Fruit fly (Drosophila melanogaster): Measurements from ENCODE around the gene Fgop2.

Gene Fgop2

dm6 chr2L:6921360-6922090 lies 23.6 kb downstream of the Fgop2 start:
- TF ChIP-seq cic (GFP tag; optimal IDR thresholded peaks at IDR 0.05) (no peak), CG1620 (GFP tag; optimal IDR thresholded peaks at IDR 0.05) (no peak), CG14711 (tag; optimal IDR thresholded peaks at IDR 0.05) (no peak), pad (GFP tag; optimal IDR thresholded peaks at IDR 0.05) (no peak), CG11617 (GFP tag; optimal IDR thresholded peaks at IDR 0.05) (no peak), CG5204 (GFP tag; optimal IDR thresholded peaks at IDR 0.05) (no peak), CG12768 (GFP tag; optimal IDR thresholded peaks at IDR 0.05) (no peak), CG7045 (GFP tag; optimal IDR thresholded peaks at IDR 0.05) (no peak), Crg-1 (GFP tag; optimal IDR thresholded peaks at IDR 0.05) (no peak), Mnt (GFP tag; optimal IDR thresholded peaks at IDR 0.05) (no peak), kay (GFP tag; ENCODE audit: borderline replicate concordance) (no peak), bab1 (GFP tag; optimal IDR thresholded peaks at IDR 0.05) (no peak), Clk (GFP tag; optimal IDR thresholded peaks at IDR 0.05) (no peak), ovo (GFP tag; optimal IDR thresholded peaks at IDR 0.05) (no peak), Hr96 (GFP tag; optimal IDR thresholded peaks at IDR 0.05) (no peak), cnc (optimal IDR thresholded peaks at IDR 0.05) (no peak), CG7101 (tag; optimal IDR thresholded peaks at IDR 0.05) (no peak), CG33017 (tag; optimal IDR thresholded peaks at IDR 0.05) (no peak)

- TF ChIP-seq Mnt (GFP tag; optimal IDR thresholded peaks at IDR 0.05) (peak; percentile 45), pad (GFP tag; optimal IDR thresholded peaks at IDR 0.05) (no peak), CG12768 (GFP tag; optimal IDR thresholded peaks at IDR 0.05) (peak; percentile 5), cic (GFP tag; optimal IDR thresholded peaks at IDR 0.05) (peak; percentile 55), tj (GFP tag; optimal IDR thresholded peaks at IDR 0.05) (peak; percentile 46)
Measured at dm6 chr2L:6920661-6921359, 24.3 kb downstream of the Fgop2 start, which contains the start of gene Hrb27C. TSS of gene Hrb27C (plus strand) at chr2L:6920704.

- TF ChIP-seq CG12768 (GFP tag; optimal IDR thresholded peaks at IDR 0.05): no peak
- no peak for TF ChIP-seq CG5204 (GFP tag; optimal IDR thresholded peaks at IDR 0.05)
- no peak for TF ChIP-seq cnc (optimal IDR thresholded peaks at IDR 0.05)
- no peak for TF ChIP-seq CG11617 (GFP tag; optimal IDR thresholded peaks at IDR 0.05)
- TF ChIP-seq kay (GFP tag; ENCODE audit: borderline replicate concordance): no peak
- no peak for TF ChIP-seq CG33017 (tag; optimal IDR thresholded peaks at IDR 0.05)
- TF ChIP-seq Clk (GFP tag; optimal IDR thresholded peaks at IDR 0.05): no peak
- no peak for TF ChIP-seq CG7101 (tag; optimal IDR thresholded peaks at IDR 0.05)
- no peak for TF ChIP-seq tj (GFP tag; optimal IDR thresholded peaks at IDR 0.05)
- no peak for TF ChIP-seq Mnt (GFP tag; optimal IDR thresholded peaks at IDR 0.05)
- TF ChIP-seq cic (GFP tag; optimal IDR thresholded peaks at IDR 0.05): no peak
Measured at dm6 chr2L:6919850-6920660, 25.0 kb downstream of the Fgop2 start, which contains the start of gene x16. TSS of gene x16 (minus strand) at chr2L:6920210.

dm6 chr2L:6919203-6919849 lies 25.8 kb downstream of the Fgop2 start:
- TF ChIP-seq pad (GFP tag; optimal IDR thresholded peaks at IDR 0.05): no peak
- TF ChIP-seq CG11617 (GFP tag; optimal IDR thresholded peaks at IDR 0.05): peak; percentile 42
- no peak for TF ChIP-seq CG7101 (tag; optimal IDR thresholded peaks at IDR 0.05)
- no peak for TF ChIP-seq Clk (GFP tag; optimal IDR thresholded peaks at IDR 0.05)
- peak; percentile 35 for TF ChIP-seq CG7045 (GFP tag; optimal IDR thresholded peaks at IDR 0.05)
- peak; percentile 96 for TF ChIP-seq Mnt (GFP tag; optimal IDR thresholded peaks at IDR 0.05)
- TF ChIP-seq CG5204 (GFP tag; optimal IDR thresholded peaks at IDR 0.05): no peak

- TF ChIP-seq CG1620 (GFP tag; optimal IDR thresholded peaks at IDR 0.05): no peak
- TF ChIP-seq Crg-1 (GFP tag; optimal IDR thresholded peaks at IDR 0.05): peak; percentile 58
- TF ChIP-seq CG12768 (GFP tag; optimal IDR thresholded peaks at IDR 0.05): peak; percentile 77
- peak; percentile 54 for TF ChIP-seq CG33017 (tag; optimal IDR thresholded peaks at IDR 0.05)
- peak; percentile 84 for TF ChIP-seq CG11617 (GFP tag; optimal IDR thresholded peaks at IDR 0.05)
- TF ChIP-seq Hr96 (GFP tag; optimal IDR thresholded peaks at IDR 0.05): no peak
- peak; percentile 13 for TF ChIP-seq bab1 (GFP tag; optimal IDR thresholded peaks at IDR 0.05)
- peak; percentile 56 for TF ChIP-seq tj (GFP tag; optimal IDR thresholded peaks at IDR 0.05)
- peak; percentile 56 for TF ChIP-seq cic (GFP tag; optimal IDR thresholded peaks at IDR 0.05)
- no peak for TF ChIP-seq ovo (GFP tag; optimal IDR thresholded peaks at IDR 0.05)
- no peak for TF ChIP-seq toe (GFP tag; optimal IDR thresholded peaks at IDR 0.05)
- TF ChIP-seq kay (GFP tag; ENCODE audit: borderline replicate concordance): no peak
- TF ChIP-seq pad (GFP tag; optimal IDR thresholded peaks at IDR 0.05): peak; percentile 78
- TF ChIP-seq CG14711 (tag; optimal IDR thresholded peaks at IDR 0.05): peak; percentile 46
- peak; percentile 99 for TF ChIP-seq Mnt (GFP tag; optimal IDR thresholded peaks at IDR 0.05)
- TF ChIP-seq cnc (optimal IDR thresholded peaks at IDR 0.05): no peak
- TF ChIP-seq CG5204 (GFP tag; optimal IDR thresholded peaks at IDR 0.05): no peak
- peak; percentile 6 for TF ChIP-seq Clk (GFP tag; optimal IDR thresholded peaks at IDR 0.05)
- peak; percentile 79 for TF ChIP-seq CG7045 (GFP tag; optimal IDR thresholded peaks at IDR 0.05)
- peak; percentile 66 for TF ChIP-seq CG7101 (tag; optimal IDR thresholded peaks at IDR 0.05)
Measured at dm6 chr2L:6918517-6919202, 26.4 kb downstream of the Fgop2 start, which contains the start of gene nop5. TSS of gene nop5 (minus strand) at chr2L:6918743.

Measured in whole organism, adult.